Fruit fly (Drosophila melanogaster) whole organism, prepupa: ENCODE results near the gene CG43060.

ENCODE experiments used
- CG10631 ChIP-seq: fragments of 200-800 bp; sonication (Bioruptor generic); optimal IDR thresholded peaks from 2 replicates; lab custom pipeline; 2016; ENCODE audit warnings: missing biosample characterization, missing genetic modification characterization
- CG10669 ChIP-seq: fragments of 200-800 bp; sonication (Bioruptor generic); optimal IDR thresholded peaks from 3 replicates; lab custom pipeline; 2018; ENCODE audit warnings: missing biosample characterization, mild to moderate bottlenecking, missing genetic modification characterization, moderate library complexity
- CG11294 ChIP-seq: fragments of 200-800 bp; sonication (Bioruptor generic); IDR thresholded peaks from 2 replicates; pipeline ENCODE4 v1.3.6; 2022; ENCODE audit warnings: missing biosample characterization, missing genetic modification characterization
- CG11902 ChIP-seq: fragments of 200-800 bp; sonication (Bioruptor generic); optimal IDR thresholded peaks from 3 replicates; lab custom pipeline; 2016; ENCODE audit warnings: missing biosample characterization, missing genetic modification characterization
- CG15336 ChIP-seq: fragments of 200-800 bp; sonication (Bioruptor generic); IDR thresholded peaks from 2 replicates; pipeline ENCODE4 v1.3.6; 2022; ENCODE audit warnings: missing biosample characterization, missing genetic modification characterization
- CG1621 ChIP-seq: fragments of 200-800 bp; sonication (Bioruptor generic); optimal IDR thresholded peaks from 3 replicates; lab custom pipeline; 2018; ENCODE audit warnings: missing biosample characterization, mild to moderate bottlenecking, missing genetic modification characterization
- CG16779 ChIP-seq: fragments of 200-800 bp; sonication (Bioruptor generic); optimal IDR thresholded peaks from 3 replicates; lab custom pipeline; 2017; ENCODE audit warnings: missing biosample characterization, mild to moderate bottlenecking, missing genetic modification characterization
- CG3032 ChIP-seq: fragments of 200-800 bp; optimal IDR thresholded peaks from 2 replicates; lab custom pipeline; 2019; ENCODE audit warnings: missing biosample characterization, mild to moderate bottlenecking, missing genetic modification characterization, moderate library complexity
- CG31627 ChIP-seq: fragments of 200-800 bp; sonication (Bioruptor generic); optimal IDR thresholded peaks from 3 replicates; lab custom pipeline; 2016; ENCODE audit warnings: missing biosample characterization, missing genetic modification characterization
- CG32006 ChIP-seq: fragments of 200-800 bp; sonication (Bioruptor generic); optimal IDR thresholded peaks from 3 replicates; lab custom pipeline; 2017; ENCODE audit warnings: missing biosample characterization, mild to moderate bottlenecking, missing genetic modification characterization
- CG34406 ChIP-seq: fragments of 200-800 bp; sonication (Bioruptor generic); optimal IDR thresholded peaks from 3 replicates; lab custom pipeline; 2016; ENCODE audit warnings: missing biosample characterization, missing genetic modification characterization
- CG3919 ChIP-seq: fragments of 200-800 bp; sonication (Bioruptor generic); optimal IDR thresholded peaks from 3 replicates; lab custom pipeline; 2016; ENCODE audit warnings: missing biosample characterization, missing genetic modification characterization
- CG4318 ChIP-seq: fragments of 200-800 bp; sonication (Bioruptor generic); optimal IDR thresholded peaks from 3 replicates; lab custom pipeline; 2017; ENCODE audit warnings: missing biosample characterization, mild to moderate bottlenecking, missing genetic modification characterization
- CG6163 ChIP-seq: fragments of 200-800 bp; sonication (Bioruptor generic); IDR thresholded peaks from 3 replicates; pipeline ENCODE4 v1.3.6; 2022; ENCODE audit warnings: missing biosample characterization, missing genetic modification characterization
- CG6276 ChIP-seq: fragments of 200-800 bp; sonication (Bioruptor generic); optimal IDR thresholded peaks from 2 replicates; lab custom pipeline; 2017; ENCODE audit warnings: missing biosample characterization, mild to moderate bottlenecking, missing genetic modification characterization
- CG6792 ChIP-seq: fragments of 200-800 bp; sonication (Bioruptor generic); optimal IDR thresholded peaks from 3 replicates; lab custom pipeline; 2016; ENCODE audit warnings: missing biosample characterization, missing genetic modification characterization
- CG6808 ChIP-seq: fragments of 200-800 bp; sonication (Bioruptor generic); optimal IDR thresholded peaks from 3 replicates; lab custom pipeline; 2017; ENCODE audit warnings: missing biosample characterization, missing genetic modification characterization, mild to moderate bottlenecking, moderate library complexity, missing genetic modification reagents
- CG6854 ChIP-seq: fragments of 200-800 bp; sonication (Bioruptor generic); optimal IDR thresholded peaks from 2 replicates; lab custom pipeline; 2017; ENCODE audit warnings: missing biosample characterization, mild to moderate bottlenecking, missing genetic modification characterization
- CG7368 ChIP-seq: fragments of 200-800 bp; sonication (Bioruptor generic); optimal IDR thresholded peaks from 3 replicates; lab custom pipeline; 2016; ENCODE audit warnings: missing biosample characterization, missing genetic modification characterization
- CG8119 ChIP-seq: fragments of 200-800 bp; sonication (Bioruptor generic); IDR thresholded peaks from 3 replicates; pipeline ENCODE4 v1.3.6; 2022; ENCODE audit warnings: missing biosample characterization, missing genetic modification characterization
- CG8319 ChIP-seq: fragments of 200-800 bp; sonication (Bioruptor generic); optimal IDR thresholded peaks from 3 replicates; lab custom pipeline; 2016; ENCODE audit warnings: missing biosample characterization, missing genetic modification characterization
- CG9139 ChIP-seq: fragments of 200-800 bp; sonication (Bioruptor generic); optimal IDR thresholded peaks from 3 replicates; lab custom pipeline; 2017; ENCODE audit warnings: missing biosample characterization, mild to moderate bottlenecking, missing genetic modification characterization
- Eip75B ChIP-seq: fragments of 200-800 bp; sonication (Bioruptor generic); optimal IDR thresholded peaks from 3 replicates; lab custom pipeline; 2016; ENCODE audit warnings: missing biosample characterization, missing genetic modification characterization
- Eip78C ChIP-seq: fragments of 200-800 bp; sonication (Bioruptor generic); peaks from one replicate; lab custom pipeline; 2016; ENCODE audit warnings: missing biosample characterization, missing genetic modification characterization
- Eip93F ChIP-seq: fragments of 200-800 bp; sonication (Bioruptor generic); optimal IDR thresholded peaks from 2 replicates; lab custom pipeline; 2016; ENCODE audit warnings: missing biosample characterization, mild to moderate bottlenecking, missing genetic modification characterization
- Ets21C ChIP-seq: fragments of 200-800 bp; sonication (Bioruptor generic); optimal IDR thresholded peaks from 3 replicates; lab custom pipeline; 2016; ENCODE audit warnings: missing biosample characterization, missing genetic modification characterization
- Gug ChIP-seq: fragments of 200-800 bp; sonication (Bioruptor generic); IDR thresholded peaks from 2 replicates; pipeline ENCODE4 v1.3.6; 2022; ENCODE audit warnings: missing biosample characterization, missing genetic modification characterization
- Hr38 ChIP-seq: sonication (Bioruptor generic); optimal IDR thresholded peaks from 2 replicates; lab custom pipeline; 2016; ENCODE audit warnings: missing biosample characterization, missing genetic modification characterization
- Hr39 ChIP-seq: fragments of 200-800 bp; sonication (Bioruptor generic); optimal IDR thresholded peaks from 2 replicates; lab custom pipeline; 2016; ENCODE audit warnings: missing biosample characterization, missing genetic modification characterization
- Hr4 ChIP-seq: fragments of 200-800 bp; sonication (Bioruptor generic); optimal IDR thresholded peaks from 3 replicates; lab custom pipeline; 2016; ENCODE audit warnings: missing biosample characterization, missing genetic modification characterization
- Met ChIP-seq: fragments of 200-800 bp; sonication (Bioruptor generic); optimal IDR thresholded peaks from 3 replicates; lab custom pipeline; 2016; ENCODE audit warnings: missing biosample characterization, missing genetic modification characterization
- OdsH ChIP-seq: fragments of 200-800 bp; sonication (Bioruptor generic); optimal IDR thresholded peaks from 3 replicates; lab custom pipeline; 2016; ENCODE audit warnings: missing biosample characterization, missing genetic modification characterization
- Sox102F ChIP-seq: fragments of 200-800 bp; sonication (Bioruptor generic); optimal IDR thresholded peaks from 2 replicates; lab custom pipeline; 2016; ENCODE audit warnings: missing biosample characterization, mild to moderate bottlenecking, missing genetic modification characterization
- Sox14 ChIP-seq: fragments of 200-800 bp; sonication (Bioruptor generic); optimal IDR thresholded peaks from 3 replicates; lab custom pipeline; 2016; ENCODE audit warnings: missing biosample characterization, missing genetic modification characterization
- achi ChIP-seq: fragments of 200-800 bp; sonication (Bioruptor generic); optimal IDR thresholded peaks from 3 replicates; lab custom pipeline; 2016; ENCODE audit warnings: missing biosample characterization, missing genetic modification characterization
- acj6 ChIP-seq: fragments of 200-800 bp; sonication (Bioruptor generic); optimal IDR thresholded peaks from 3 replicates; lab custom pipeline; 2016; ENCODE audit warnings: missing biosample characterization, missing genetic modification characterization
- cyc ChIP-seq: fragments of 200-800 bp; sonication (Bioruptor generic); optimal IDR thresholded peaks from 3 replicates; lab custom pipeline; 2016; ENCODE audit warnings: missing biosample characterization, missing genetic modification characterization
- dac ChIP-seq: fragments of 200-800 bp; sonication (Bioruptor generic); optimal IDR thresholded peaks from 2 replicates; lab custom pipeline; 2017; ENCODE audit warnings: missing biosample characterization, mild to moderate bottlenecking, missing genetic modification characterization
- dsx ChIP-seq: fragments of 200-800 bp; optimal IDR thresholded peaks from 3 replicates; lab custom pipeline; 2019; ENCODE audit warnings: missing biosample characterization, mild to moderate bottlenecking, missing genetic modification characterization, moderate library complexity; ENCODE audit not compliant: poor library complexity, severe bottlenecking
- eg ChIP-seq: fragments of 200-800 bp; sonication (Bioruptor generic); IDR thresholded peaks from 3 replicates; pipeline ENCODE4 v1.3.6; 2022; ENCODE audit warnings: missing biosample characterization, missing genetic modification characterization
- esn ChIP-seq: fragments of 200-800 bp; sonication (Bioruptor generic); optimal IDR thresholded peaks from 2 replicates; lab custom pipeline; 2016; ENCODE audit warnings: missing biosample characterization, mild to moderate bottlenecking, missing genetic modification characterization, moderate library complexity
- fd59A ChIP-seq: fragments of 200-800 bp; sonication (Bioruptor generic); optimal IDR thresholded peaks from 2 replicates; lab custom pipeline; 2017; ENCODE audit warnings: missing biosample characterization, mild to moderate bottlenecking, missing genetic modification characterization, missing genetic modification reagents
- fd85E ChIP-seq: fragments of 200-800 bp; sonication (Bioruptor generic); optimal IDR thresholded peaks from 3 replicates; lab custom pipeline; 2016; ENCODE audit warnings: missing biosample characterization, missing genetic modification characterization
- net ChIP-seq: fragments of 200-800 bp; sonication (Bioruptor generic); optimal IDR thresholded peaks from 3 replicates; lab custom pipeline; 2016; ENCODE audit warnings: missing biosample characterization, missing genetic modification characterization
- pdm3 ChIP-seq: fragments of 200-800 bp; sonication (Bioruptor generic); optimal IDR thresholded peaks from 3 replicates; lab custom pipeline; 2016; ENCODE audit warnings: missing biosample characterization, missing genetic modification characterization
- salr ChIP-seq, 2 experiments: fragments of 200-800 bp; sonication (Bioruptor generic); optimal IDR thresholded peaks; 3 replicates each; lab custom pipeline; 2016 to 2018; ENCODE audit warnings: missing biosample characterization in 2 of 2, missing genetic modification characterization in 2 of 2, mild to moderate bottlenecking in 1 of 2
- spab ChIP-seq: fragments of 200-800 bp; sonication (Bioruptor generic); optimal IDR thresholded peaks from 2 replicates; lab custom pipeline; 2017; ENCODE audit warnings: missing biosample characterization, mild to moderate bottlenecking, missing genetic modification characterization, missing genetic modification reagents
- ss ChIP-seq, 2 experiments: fragments of 200-800 bp; sonication (Bioruptor generic); optimal IDR thresholded peaks; 2 replicates in 1 of 2; 3 replicates in 1 of 2; lab custom pipeline; 2017 to 2018; ENCODE audit warnings: mild to moderate bottlenecking in 2 of 2, missing biosample characterization in 2 of 2, missing genetic modification characterization in 2 of 2, moderate library complexity in 1 of 2
- svp ChIP-seq: fragments of 200-800 bp; sonication (Bioruptor generic); peaks from one replicate; lab custom pipeline; 2016; ENCODE audit warnings: missing biosample characterization, missing genetic modification characterization
- topi ChIP-seq: fragments of 200-800 bp; sonication (Bioruptor generic); optimal IDR thresholded peaks from 3 replicates; lab custom pipeline; 2016; ENCODE audit warnings: missing biosample characterization, missing genetic modification characterization
- vri ChIP-seq: fragments of 200-800 bp; sonication (Bioruptor generic); optimal IDR thresholded peaks from 3 replicates; lab custom pipeline; 2016; ENCODE audit warnings: missing biosample characterization, mild to moderate bottlenecking, missing genetic modification characterization

Gene CG43060

DNA sequence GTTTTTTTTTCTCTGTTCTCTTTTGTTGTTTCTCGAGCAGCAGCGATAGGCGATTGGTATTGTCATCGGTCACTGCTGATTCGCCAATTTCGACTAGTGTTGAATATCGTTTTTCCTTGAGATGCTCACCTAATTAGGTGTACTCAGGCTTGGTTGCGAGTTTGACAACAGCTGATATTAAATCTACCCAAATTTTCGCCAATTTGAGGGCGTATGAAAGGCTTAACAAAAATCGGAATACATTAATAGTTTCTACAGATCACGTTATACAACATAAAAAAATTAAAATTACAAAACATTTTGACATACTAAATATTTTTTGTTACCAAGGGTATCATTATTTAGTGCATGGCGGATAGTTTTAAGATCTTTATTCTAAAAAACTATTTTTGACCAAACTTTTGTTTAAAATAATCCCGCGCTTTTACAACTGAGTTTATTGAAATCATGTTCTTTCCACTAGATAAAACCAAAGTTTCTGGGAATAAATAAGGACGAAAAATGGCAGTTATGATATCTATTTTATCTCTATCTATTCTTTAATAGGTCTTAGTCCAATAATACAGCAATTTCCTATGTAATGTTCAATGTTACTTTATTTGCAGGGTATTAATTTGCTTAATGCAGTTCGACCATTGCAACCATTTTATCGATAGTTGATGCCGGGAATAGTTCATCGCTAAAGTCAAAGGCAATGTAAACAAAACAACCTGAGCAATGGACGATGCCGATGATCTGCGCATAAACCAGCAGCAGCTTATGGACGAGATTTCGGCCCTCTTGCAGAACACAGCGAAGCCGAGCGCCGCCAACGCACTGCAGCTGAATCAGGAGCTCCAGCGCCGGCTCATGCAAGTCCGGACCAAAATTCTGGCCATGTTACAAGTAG lies 27.7 kb upstream of the CG43060 start, which contains the start of the genes CG10435 and Pbp95:
Gene CG10435, minus strand, starts transcription at position 81 of the 889 bp plus-strand sequence.
Gene Pbp95, plus strand, starts transcription at position 671 of the 889 bp plus-strand sequence.
- TF ChIP-seq CG32006 (GFP tag; lab: Kevin White, UChicago) (no peak), CG10669 (no peak), CG3032 (peak; percentile 27), CG6276 (GFP tag; lab: Kevin White, UChicago) (no peak), CG8119 (GFP tag; lab: Robert Waterston, UW) (0 out of 3 replicates have a peak, but pooled peaks have one; percentile 14), pdm3 (GFP tag; lab: Kevin White, UChicago) (no peak), eg (GFP tag; lab: Robert Waterston, UW) (no peak; the same call in 1 of the 3 replicates), cyc (peak; percentile 52), Eip78C (GFP tag; lab: Kevin White, UChicago) (no peak), CG7368 (peak; percentile 37), CG6854 (GFP tag; lab: Kevin White, UChicago) (no peak), CG1621 (tag; lab: Kevin White, UChicago) (no peak), achi (no peak), fd85E (no peak), CG3919 (no peak), CG10631 (GFP tag; lab: Kevin White, UChicago) (peak; percentile 44), dsx (no peak), Gug (no peak), net (no peak), CG4318 (GFP tag; lab: Kevin White, UChicago) (no peak), Eip93F (GFP tag; lab: Kevin White, UChicago) (no peak), Hr4 (GFP tag; lab: Kevin White, UChicago) (peak; percentile 44), CG11902 (GFP tag; lab: Kevin White, UChicago) (peak; percentile 29), CG6808 (GFP tag; lab: Kevin White, UChicago) (no peak), ss (GFP tag; optimal IDR thresholded peaks at IDR 0.05; lab: Kevin White, UChicago) (no peak), topi (no peak), CG8319 (GFP tag; lab: Kevin White, UChicago) (no peak), Met (GFP tag; lab: Kevin White, UChicago) (no peak), OdsH (GFP tag; lab: Kevin White, UChicago) (no peak), CG6163 (GFP tag; lab: Robert Waterston, UW) (peak; percentile 62), Hr38 (GFP tag; lab: Kevin White, UChicago) (no peak), CG15336 (GFP tag; lab: Robert Waterston, UW) (no peak), salr (GFP tag; optimal IDR thresholded peaks at IDR 0.05; lab: Kevin White, UChicago) (no peak), Sox14 (GFP tag; lab: Kevin White, UChicago) (peak; percentile 55), Hr39 (GFP tag; lab: Kevin White, UChicago) (peak; percentile 54), dac (GFP tag; lab: Kevin White, UChicago) (no peak), CG31627 (GFP tag; lab: Kevin White, UChicago) (peak; percentile 53), fd59A (GFP tag; lab: Kevin White, UChicago) (no peak), spab (GFP tag; lab: Kevin White, UChicago) (no peak), svp (GFP tag; lab: Kevin White, UChicago) (peak; percentile 97), CG9139 (no peak), CG34406 (GFP tag; lab: Kevin White, UChicago) (no peak), vri (GFP tag; lab: Kevin White, UChicago) (no peak), Sox102F (GFP tag; lab: Kevin White, UChicago) (no peak), CG11294 (GFP tag; lab: Robert Waterston, UW) (0 out of 2 replicates have a peak, but pooled peaks have one; percentile 24), Eip75B (no peak), esn (GFP tag; lab: Kevin White, UChicago) (peak; percentile 55), CG16779 (tag; lab: Kevin White, UChicago) (no peak), Ets21C (peak; percentile 24), acj6 (GFP tag; lab: Kevin White, UChicago) (no peak), CG6792 (GFP tag; lab: Kevin White, UChicago) (no peak)
